Worm (Caenorhabditis elegans) whole organism, midembryonic: ENCODE data around the gene C46F9.5.

Source experiments
- flt-1 ChIP-seq: fragments of 200-800 bp; sonication (Bioruptor generic); IDR thresholded peaks from 2 replicates; pipeline ENCODE4 v1.3.6; 2022; ENCODE audit warnings: missing genetic modification characterization, missing compliant biosample characterization
- ztf-29 ChIP-seq: fragments of 200-800 bp; sonication (Bioruptor generic); IDR thresholded peaks from 2 replicates; pipeline ENCODE4 v1.3.6; 2022; ENCODE audit warnings: missing genetic modification reagents, missing genetic modification characterization, missing compliant biosample characterization

DNA sequence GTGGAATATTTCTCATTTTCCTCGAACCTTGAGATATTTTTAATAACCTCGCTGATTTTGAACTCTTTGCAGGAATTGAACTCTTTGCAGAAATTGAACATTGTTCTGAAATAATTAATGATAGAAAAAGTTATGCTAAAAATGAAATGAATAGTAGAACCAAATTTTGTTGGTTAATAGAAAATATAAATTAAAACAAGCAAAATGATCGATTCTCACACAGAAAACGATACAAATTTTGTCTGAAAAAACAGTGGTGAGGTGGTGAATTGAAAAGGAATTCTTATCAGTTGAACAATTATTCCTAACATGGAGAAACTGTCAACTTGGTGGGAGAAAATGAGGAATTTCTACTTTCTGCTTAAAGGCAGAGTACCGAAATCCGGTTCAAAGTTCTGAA, 10.7 kb upstream of the C46F9.5 start, which contains the start of gene math-6:
- TF ChIP-seq ztf-29 (GFP tag; lab: Robert Waterston, UW) (no peak), flt-1 (GFP tag; lab: Robert Waterston, UW) (no peak)
